Fruit fly (Drosophila melanogaster) whole organism, adult: ENCODE measurements around the gene fend.
A peak's percentile ranks its signal among the peaks of the same experiment; 100 is the strongest.

Experiments
- CG11617 ChIP-seq: fragments of 200-800 bp; sonication (Bioruptor generic); optimal IDR thresholded peaks from 2 replicates; lab custom pipeline; 2017; ENCODE audit warnings: mild to moderate bottlenecking, missing biosample characterization, missing genetic modification reagents, missing genetic modification characterization
- CG12768 ChIP-seq: fragments of 200-800 bp; sonication (Bioruptor generic); optimal IDR thresholded peaks from 2 replicates; lab custom pipeline; 2017; ENCODE audit warnings: missing biosample characterization, missing genetic modification characterization, mild to moderate bottlenecking, moderate library complexity, missing genetic modification reagents
- CG14711 ChIP-seq: fragments of 200-800 bp; sonication (Bioruptor generic); optimal IDR thresholded peaks from 2 replicates; lab custom pipeline; 2018; ENCODE audit warnings: missing biosample characterization, mild to moderate bottlenecking, missing genetic modification characterization, moderate library complexity
- CG1620 ChIP-seq: fragments of 200-800 bp; sonication (Bioruptor generic); optimal IDR thresholded peaks from 2 replicates; lab custom pipeline; 2016; ENCODE audit warnings: missing biosample characterization, missing genetic modification characterization
- CG33017 ChIP-seq: fragments of 200-800 bp; sonication (Bioruptor generic); optimal IDR thresholded peaks from 2 replicates; lab custom pipeline; 2018; ENCODE audit warnings: missing biosample characterization, mild to moderate bottlenecking, missing genetic modification characterization, moderate library complexity
- CG5204 ChIP-seq: fragments of 200-800 bp; sonication (Bioruptor generic); optimal IDR thresholded peaks from 2 replicates; lab custom pipeline; 2016; ENCODE audit warnings: missing biosample characterization, missing genetic modification characterization
- CG7101 ChIP-seq: fragments of 200-800 bp; sonication (Bioruptor generic); optimal IDR thresholded peaks from 2 replicates; lab custom pipeline; 2018; ENCODE audit warnings: missing biosample characterization, mild to moderate bottlenecking, missing genetic modification characterization, moderate library complexity
- Clk ChIP-seq: fragments of 200-800 bp; sonication (Bioruptor generic); optimal IDR thresholded peaks from 2 replicates; lab custom pipeline; 2017; ENCODE audit warnings: missing biosample characterization, missing genetic modification characterization
- Crg-1 ChIP-seq: fragments of 200-800 bp; sonication (Bioruptor generic); optimal IDR thresholded peaks from 2 replicates; lab custom pipeline; 2016; ENCODE audit warnings: missing biosample characterization, missing genetic modification characterization
- Hr96 ChIP-seq: fragments of 200-800 bp; sonication (Bioruptor generic); optimal IDR thresholded peaks from 2 replicates; lab custom pipeline; 2016; ENCODE audit warnings: missing biosample characterization, missing genetic modification characterization
- Mnt ChIP-seq: fragments of 200-800 bp; sonication (Bioruptor generic); optimal IDR thresholded peaks from 2 replicates; lab custom pipeline; 2016; ENCODE audit warnings: missing biosample characterization, mild to moderate bottlenecking, missing genetic modification characterization
- bab1 ChIP-seq: fragments of 200-800 bp; sonication (Bioruptor generic); optimal IDR thresholded peaks from 3 replicates; lab custom pipeline; 2019; ENCODE audit warnings: missing biosample characterization, mild to moderate bottlenecking, missing genetic modification characterization, moderate library complexity
- cic ChIP-seq: fragments of 200-800 bp; sonication (Bioruptor generic); optimal IDR thresholded peaks from 2 replicates; lab custom pipeline; 2017; ENCODE audit warnings: missing biosample characterization, mild to moderate bottlenecking, missing genetic modification characterization, moderate library complexity
- cnc ChIP-seq, 2 experiments: fragments of >200 bp; optimal IDR thresholded peaks; 2 replicates each; lab custom pipeline; 2017
- kay ChIP-seq: fragments of 200-800 bp; sonication (Bioruptor generic); peaks from one replicate; lab custom pipeline; 2016; ENCODE audit warnings: missing biosample characterization, missing genetic modification characterization, borderline replicate concordance
- ovo ChIP-seq: fragments of 200-800 bp; sonication (Bioruptor generic); optimal IDR thresholded peaks from 2 replicates; lab custom pipeline; 2016; ENCODE audit warnings: missing biosample characterization, missing genetic modification characterization
- pad ChIP-seq: fragments of 200-800 bp; sonication (Bioruptor generic); optimal IDR thresholded peaks from 3 replicates; lab custom pipeline; 2017; ENCODE audit warnings: missing biosample characterization, missing genetic modification characterization, mild to moderate bottlenecking, moderate library complexity, missing genetic modification reagents
- tj ChIP-seq: fragments of 200-800 bp; sonication (Bioruptor generic); optimal IDR thresholded peaks from 3 replicates; lab custom pipeline; 2017; ENCODE audit warnings: missing biosample characterization, mild to moderate bottlenecking, missing genetic modification characterization, moderate library complexity
- toe ChIP-seq: fragments of 200-800 bp; sonication (Bioruptor generic); optimal IDR thresholded peaks from 2 replicates; lab custom pipeline; 2016; ENCODE audit warnings: missing biosample characterization, missing genetic modification characterization

Gene fend

DNA sequence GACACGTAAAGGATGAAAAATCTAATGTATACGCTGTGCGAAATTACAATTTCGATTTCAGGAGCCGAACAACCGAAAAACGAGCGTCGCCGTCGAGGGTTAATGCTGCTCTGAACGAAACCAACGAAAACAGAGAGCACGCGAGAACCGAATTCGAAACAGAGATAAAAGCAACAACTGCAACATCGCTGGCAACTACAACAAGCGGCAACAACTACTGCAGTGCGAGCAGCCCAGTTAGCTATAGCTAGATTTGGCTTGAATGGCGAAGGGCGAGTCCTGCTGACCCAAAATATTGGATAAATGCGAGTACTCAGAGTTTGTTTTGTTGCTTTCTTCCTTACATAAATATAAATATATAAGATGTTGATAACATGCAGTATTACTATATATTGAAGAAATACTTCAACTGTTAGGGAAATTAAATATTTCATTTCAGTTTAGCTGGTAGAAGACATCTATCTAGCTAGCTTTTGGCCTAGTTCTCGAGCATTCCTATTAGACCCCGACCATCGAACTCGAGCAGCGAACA is at the start of gene fend:
TSS of gene fend (minus strand) at position 178 of the 532 bp plus-strand sequence.
- peak; percentile 25 for TF ChIP-seq CG12768 (GFP tag; lab: Kevin White, UChicago)
- TF ChIP-seq CG7101 (tag; lab: Kevin White, UChicago), result peak; percentile 19
- peak; percentile 27 for TF ChIP-seq CG33017 (tag; lab: Kevin White, UChicago)
- TF ChIP-seq CG14711, result no peak
- peak; percentile 3 for TF ChIP-seq CG11617 (GFP tag; lab: Kevin White, UChicago)

- TF ChIP-seq Crg-1 (no peak), kay (GFP tag; lab: Kevin White, UChicago) (no peak), CG5204 (GFP tag; lab: Kevin White, UChicago) (no peak), toe (GFP tag; lab: Kevin White, UChicago) (no peak), Mnt (no peak), Clk (GFP tag; lab: Kevin White, UChicago) (no peak), CG11617 (GFP tag; lab: Kevin White, UChicago) (no peak), tj (GFP tag; lab: Kevin White, UChicago) (no peak), ovo (GFP tag; lab: Kevin White, UChicago) (no peak), CG12768 (GFP tag; lab: Kevin White, UChicago) (no peak), CG1620 (GFP tag; lab: Kevin White, UChicago) (no peak), pad (no peak), cic (no peak), CG14711 (no peak), Hr96 (GFP tag; lab: Kevin White, UChicago) (no peak), CG7101 (tag; lab: Kevin White, UChicago) (no peak), bab1 (GFP tag; lab: Kevin White, UChicago) (no peak), cnc (optimal IDR thresholded peaks at IDR 0.05; lab: Kevin White, UChicago) (no peak)
These were observed 33.4 kb upstream of the fend start for dm6 chrX:9168273-9168672.

DNA sequence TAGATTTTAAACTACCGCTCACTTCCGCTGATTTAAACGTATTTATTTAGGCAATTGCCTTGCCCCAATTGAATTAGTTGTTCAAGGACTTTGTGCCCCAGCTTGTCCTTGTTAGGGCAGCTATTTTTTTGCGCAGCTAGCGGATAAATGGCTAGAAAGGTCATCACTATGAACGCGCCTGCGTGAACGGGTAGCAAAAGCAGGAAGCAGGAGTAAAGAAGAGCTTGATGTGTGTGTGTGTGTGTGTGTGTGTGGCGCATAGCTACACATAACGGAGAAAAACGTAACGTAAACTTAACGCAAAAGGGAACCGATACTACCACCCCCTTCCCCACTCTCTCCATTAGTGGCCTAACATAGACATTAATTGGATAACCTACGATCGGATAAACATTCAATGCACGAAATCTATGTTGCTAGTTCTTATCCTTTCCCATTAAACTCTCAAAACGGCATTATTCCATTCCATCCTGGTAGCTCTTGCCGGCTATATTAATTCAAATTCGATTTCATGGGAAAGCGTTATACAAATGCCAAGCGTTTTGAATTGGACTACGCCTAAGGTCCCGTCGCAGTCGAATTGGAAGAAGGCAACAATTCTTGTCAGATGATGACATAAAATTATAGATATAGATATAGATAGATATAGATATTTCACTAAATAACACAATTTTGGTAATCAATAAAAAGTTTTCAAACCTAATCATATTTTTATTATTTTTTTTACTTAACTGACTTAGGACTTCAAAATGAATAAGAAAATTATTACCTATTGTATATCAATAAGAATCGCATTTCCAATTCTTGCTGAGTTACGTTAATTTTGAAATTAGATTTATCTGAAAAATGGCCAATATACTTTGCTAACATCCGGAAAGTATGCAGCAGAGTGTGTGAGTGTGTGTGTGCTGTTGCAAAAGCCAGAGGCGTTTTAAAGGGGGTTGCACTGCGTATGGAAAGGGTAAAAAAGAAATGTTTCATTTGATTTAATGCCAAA is 29.9 kb upstream of the fend start:
- TF ChIP-seq bab1 (GFP tag; lab: Kevin White, UChicago) (peak; percentile 4), pad (peak; percentile 93), CG11617 (GFP tag; lab: Kevin White, UChicago) (no peak), Mnt (peak; percentile 11), ovo (GFP tag; lab: Kevin White, UChicago) (no peak)

dm6 chrX:9163645-9164509 is 29.0 kb upstream of the fend start:
- TF ChIP-seq pad (peak; percentile 97), toe (GFP tag; lab: Kevin White, UChicago) (no peak), tj (GFP tag; lab: Kevin White, UChicago) (peak; percentile 27), ovo (GFP tag; lab: Kevin White, UChicago) (peak; percentile 54), Hr96 (GFP tag; lab: Kevin White, UChicago) (no peak), Mnt (peak; percentile 93), cic (peak; percentile 19)

dm6 chrX:9163110-9163509 is 28.2 kb upstream of the fend start, which contains the start of gene mei-P26:
Gene mei-P26, plus strand, starts transcription at chrX:9163255.
- peak; percentile 37 for TF ChIP-seq CG14711
- peak; percentile 37 for TF ChIP-seq Mnt
- TF ChIP-seq Clk (GFP tag; lab: Kevin White, UChicago), result no peak
- TF ChIP-seq bab1 (GFP tag; lab: Kevin White, UChicago), result peak; percentile 79
- no peak for TF ChIP-seq CG1620 (GFP tag; lab: Kevin White, UChicago)
- peak; percentile 10 for TF ChIP-seq Crg-1
- peak; percentile 11 for TF ChIP-seq ovo (GFP tag; lab: Kevin White, UChicago)
- TF ChIP-seq CG11617 (GFP tag; lab: Kevin White, UChicago), result no peak

dm6 chrX:9161912-9162311 is 27.0 kb upstream of the fend start, which contains the start of the genes Zpr1 and CG44532:
Gene Zpr1, minus strand, starts transcription at chrX:9162090.
Gene CG44532, plus strand, starts transcription at chrX:9162092.
- TF ChIP-seq CG1620 (GFP tag; lab: Kevin White, UChicago) (no peak), CG11617 (GFP tag; lab: Kevin White, UChicago) (no peak), CG7101 (tag; lab: Kevin White, UChicago) (no peak), Mnt (peak; percentile 63), Hr96 (GFP tag; lab: Kevin White, UChicago) (no peak)
